Fruit fly (Drosophila melanogaster) ovary, adult (tissue): Measurements from ENCODE around the gene CG6761.

Experiments used
- CG17801 ChIP-seq: fragments of 200-800 bp; optimal IDR thresholded peaks from 2 replicates; lab custom pipeline; 2019; ENCODE audit warnings: missing biosample characterization, mild to moderate bottlenecking, missing genetic modification characterization, moderate library complexity; ENCODE audit not compliant: partially characterized antibody

The CG6761 gene

dm6 chr3L:9703495-9703894 lies at the start of gene CG6761:
Gene CG6761 (minus strand): TSS chr3L:9703595.
- no peak for TF ChIP-seq CG17801 (GFP tag; lab: Kevin White, UChicago)

DNA sequence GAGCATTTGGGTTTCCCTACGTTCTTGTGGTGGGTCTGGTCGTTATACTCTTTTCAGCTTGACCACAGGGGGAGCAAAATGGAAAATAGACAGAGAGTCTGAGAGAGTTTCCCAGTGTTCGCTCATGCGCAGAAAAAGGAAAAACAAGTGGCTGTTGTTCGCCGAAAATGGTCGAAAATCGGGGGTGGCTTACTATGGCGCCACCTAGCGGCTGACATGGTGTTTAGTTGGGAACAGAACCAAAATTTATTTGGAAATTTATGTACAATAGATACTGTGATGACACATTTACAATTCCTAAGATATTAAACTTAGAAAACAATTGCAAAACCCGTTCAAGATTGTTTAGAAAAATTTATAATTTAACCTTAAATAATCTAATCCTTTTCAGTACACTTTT lies 48.2 kb upstream of the CG6761 start:
- TF ChIP-seq CG17801 (GFP tag; lab: Kevin White, UChicago) = no peak

- TF ChIP-seq CG17801 (GFP tag; lab: Kevin White, UChicago) = no peak
Measured at dm6 chr3L:9745393-9745792, 42.0 kb upstream of the CG6761 start.

DNA sequence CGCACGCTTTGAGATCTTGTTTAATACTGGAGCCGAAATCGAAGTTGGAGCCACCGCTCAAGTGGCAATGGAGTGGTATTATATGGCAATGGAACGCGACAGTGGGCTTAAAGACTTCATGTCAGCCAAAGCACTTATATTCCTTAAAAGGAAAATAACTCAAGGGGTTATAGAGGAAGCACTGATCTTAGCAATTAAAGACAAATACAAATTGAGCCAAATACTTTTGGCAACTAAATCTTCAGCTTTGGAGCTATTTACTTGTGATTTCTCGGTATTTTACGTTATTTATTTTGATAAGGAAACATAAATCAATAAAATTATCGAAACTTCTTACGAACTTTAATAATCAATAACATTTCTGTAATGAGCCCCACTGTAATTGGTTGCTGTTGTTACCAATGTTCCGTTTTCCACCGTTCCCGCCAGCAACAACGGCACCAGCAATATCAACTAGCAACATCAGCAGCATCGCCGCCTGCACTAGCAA lies 40.7 kb upstream of the CG6761 start:
- peak; percentile 89 for TF ChIP-seq CG17801 (GFP tag; lab: Kevin White, UChicago)

DNA sequence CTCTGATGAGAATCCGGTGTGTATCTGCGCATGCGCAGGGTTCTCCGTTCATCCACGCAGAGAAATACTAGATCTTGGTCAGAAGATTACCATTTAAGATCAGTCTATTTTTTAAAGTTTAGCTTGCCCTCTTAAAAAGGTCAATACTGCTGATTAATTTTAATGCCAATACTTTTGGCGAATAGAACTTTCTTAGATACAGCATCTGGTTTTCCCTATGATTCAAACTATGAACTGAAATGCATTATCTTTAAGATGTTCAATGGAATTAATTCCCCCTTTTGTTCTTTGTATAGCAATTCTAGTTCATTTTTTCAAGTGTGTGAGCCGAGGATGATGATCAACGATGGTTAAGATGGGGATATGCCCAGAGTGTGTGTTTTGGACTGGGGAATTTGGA lies 38.9 kb upstream of the CG6761 start:
- no peak for TF ChIP-seq CG17801 (GFP tag; lab: Kevin White, UChicago)

dm6 chr3L:9739629-9740028 lies 36.2 kb upstream of the CG6761 start:
- no peak for TF ChIP-seq CG17801 (GFP tag; lab: Kevin White, UChicago)

DNA sequence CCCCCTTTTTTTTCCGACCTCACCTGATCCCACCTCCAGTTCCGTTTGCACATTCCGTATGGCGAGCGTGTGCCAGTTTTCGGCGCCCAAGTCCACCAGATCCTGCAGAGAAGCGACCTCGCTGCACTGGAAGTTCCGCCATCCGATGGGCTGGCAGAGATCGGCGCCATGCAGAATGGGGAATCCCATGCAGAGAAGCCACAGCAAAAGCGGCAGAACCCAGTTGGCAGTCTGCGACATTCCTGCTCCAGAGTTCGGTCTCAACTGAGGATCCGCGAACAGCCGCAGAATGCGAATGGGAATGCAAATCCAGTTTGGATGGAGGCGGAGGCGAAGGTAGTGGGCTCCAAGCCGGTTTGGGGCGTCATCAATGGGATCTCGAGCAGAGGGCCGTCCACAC lies 30.2 kb upstream of the CG6761 start, which contains the start of gene CG6749:
TSS of gene CG6749 (minus strand) at position 245 of the 400 bp plus-strand sequence.
- TF ChIP-seq CG17801 (GFP tag; lab: Kevin White, UChicago) = no peak

DNA sequence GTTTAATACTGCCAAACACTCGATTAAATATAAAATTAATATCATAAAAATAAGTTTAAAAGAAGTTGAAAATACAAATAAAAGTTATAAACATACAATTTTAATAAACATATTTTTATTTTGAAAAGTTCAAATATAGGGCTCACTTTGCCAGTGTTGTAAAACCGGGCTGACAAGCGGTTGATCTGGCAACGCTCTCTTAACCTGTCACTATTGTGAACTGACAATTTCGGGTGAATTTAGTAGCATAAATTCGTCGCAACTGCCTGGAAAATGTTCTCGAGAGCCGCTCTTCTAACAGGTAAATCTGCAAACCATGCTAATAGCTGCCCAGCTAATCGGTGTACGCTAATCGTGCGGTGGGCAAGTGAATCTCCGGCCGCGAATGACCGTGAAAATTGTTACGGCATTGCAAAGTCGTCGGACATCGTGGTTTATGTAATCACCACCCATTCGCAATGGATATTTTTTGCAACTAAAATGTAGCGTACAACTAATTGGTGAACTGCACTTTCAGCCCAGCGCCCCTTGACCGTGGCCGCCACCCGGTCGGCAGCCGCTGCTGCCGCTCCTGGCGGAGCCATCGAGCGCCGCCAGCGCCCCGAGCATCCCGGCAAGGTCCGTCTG lies 26.5 kb upstream of the CG6761 start, which contains the start of gene ATPsynB:
TSS of gene ATPsynB (plus strand) at position 205 of the 627 bp plus-strand sequence.
- TF ChIP-seq CG17801 (GFP tag; lab: Kevin White, UChicago) = no peak

- TF ChIP-seq CG17801 (GFP tag; lab: Kevin White, UChicago) = peak; percentile 28
Measured at dm6 chr3L:9726707-9727106, 23.3 kb upstream of the CG6761 start, which contains the start of gene Naa60. Gene Naa60 (plus strand): TSS chr3L:9726895.

dm6 chr3L:9723108-9723507 lies 19.7 kb upstream of the CG6761 start, which contains the start of the genes nbs and defl:
Gene nbs (minus strand): TSS chr3L:9723194.
Gene defl (plus strand): TSS chr3L:9723423.
- TF ChIP-seq CG17801 (GFP tag; lab: Kevin White, UChicago) = peak; percentile 63

DNA sequence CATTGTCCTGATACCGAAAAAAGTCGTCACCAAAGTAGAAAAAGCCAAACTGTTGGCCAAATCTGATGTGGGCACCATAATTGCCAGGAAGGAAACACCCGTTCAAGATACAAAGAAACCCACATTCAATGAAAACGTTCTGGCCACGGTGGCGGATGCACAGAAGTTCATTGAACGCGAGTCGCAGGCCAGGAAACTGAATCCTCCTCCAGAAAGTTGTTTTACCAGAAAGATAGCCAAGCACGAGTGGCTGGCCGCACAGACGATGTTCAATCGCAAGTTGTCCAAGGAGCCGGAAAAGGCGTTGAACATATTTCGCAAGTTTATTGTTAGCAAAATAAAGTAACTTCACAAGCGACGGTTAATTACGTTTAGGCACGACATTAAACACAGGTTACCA lies 16.7 kb upstream of the CG6761 start:
- TF ChIP-seq CG17801 (GFP tag; lab: Kevin White, UChicago) = no peak

DNA sequence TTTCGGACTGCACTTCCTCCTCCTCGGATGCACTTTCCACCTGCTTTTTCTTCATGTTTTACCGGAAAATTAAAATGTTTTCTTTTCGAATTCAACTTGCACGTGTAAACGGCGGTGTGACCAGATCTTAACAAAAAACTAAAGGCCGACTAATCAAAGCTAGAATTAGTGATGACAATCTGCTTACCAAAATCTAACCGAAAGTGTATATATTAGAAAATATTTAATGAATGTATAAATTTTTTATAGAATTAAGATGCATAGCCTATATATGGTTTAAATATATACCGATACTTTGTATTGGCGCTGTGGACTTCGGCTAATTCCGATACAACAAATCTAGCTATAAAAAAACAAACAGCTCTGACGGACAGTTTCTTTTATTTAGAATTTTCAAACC lies 15.5 kb upstream of the CG6761 start, which contains the start of the genes CG18178 and CG14174:
TSS of gene CG18178 (minus strand) at position 216 of the 400 bp plus-strand sequence.
TSS of gene CG14174 (plus strand) at position 400 of the 400 bp plus-strand sequence.
- peak; percentile 78 for TF ChIP-seq CG17801 (GFP tag; lab: Kevin White, UChicago)

DNA sequence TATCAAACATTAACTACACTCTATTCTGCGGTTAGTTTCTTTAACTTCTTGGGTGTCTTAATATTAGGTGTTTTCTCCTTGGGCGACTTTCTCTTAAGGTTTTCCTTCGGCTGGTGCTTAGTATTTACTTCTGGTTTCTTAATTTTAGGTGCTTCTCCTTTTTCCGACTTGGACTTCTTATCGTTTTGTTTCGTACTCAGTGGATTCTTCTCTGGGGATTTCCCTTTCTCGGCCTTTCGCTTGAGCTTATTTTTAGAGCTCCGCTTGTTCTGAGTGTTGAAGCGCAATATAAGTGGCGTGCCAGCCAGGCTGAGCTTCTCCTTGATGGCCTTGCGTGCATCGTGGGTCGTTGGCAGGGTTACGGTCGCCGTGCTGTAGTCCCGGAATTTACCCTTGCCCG lies 14.4 kb upstream of the CG6761 start:
- TF ChIP-seq CG17801 (GFP tag; lab: Kevin White, UChicago) = no peak

- no peak for TF ChIP-seq CG17801 (GFP tag; lab: Kevin White, UChicago)
Measured at dm6 chr3L:9717101-9717500, 13.7 kb upstream of the CG6761 start.

DNA sequence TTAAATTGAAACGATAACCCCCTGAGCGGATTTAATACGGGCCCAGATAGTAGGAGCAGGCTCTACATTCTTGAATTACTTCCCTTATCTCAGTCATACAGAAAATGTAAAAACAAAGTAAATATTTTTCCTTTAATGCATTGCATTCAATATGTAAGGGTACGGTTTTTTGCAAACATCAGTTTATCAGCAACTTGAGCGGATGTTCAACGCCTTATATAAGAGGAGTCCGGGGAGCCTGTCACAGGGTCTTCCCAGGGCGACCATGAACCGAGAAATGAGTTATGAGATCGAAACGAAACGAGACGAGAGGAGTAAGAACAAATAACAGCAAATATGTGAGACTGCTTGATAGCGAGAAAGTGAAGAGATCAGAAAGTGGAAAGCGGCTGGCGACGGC lies 13.2 kb upstream of the CG6761 start:
- no peak for TF ChIP-seq CG17801 (GFP tag; lab: Kevin White, UChicago)

DNA sequence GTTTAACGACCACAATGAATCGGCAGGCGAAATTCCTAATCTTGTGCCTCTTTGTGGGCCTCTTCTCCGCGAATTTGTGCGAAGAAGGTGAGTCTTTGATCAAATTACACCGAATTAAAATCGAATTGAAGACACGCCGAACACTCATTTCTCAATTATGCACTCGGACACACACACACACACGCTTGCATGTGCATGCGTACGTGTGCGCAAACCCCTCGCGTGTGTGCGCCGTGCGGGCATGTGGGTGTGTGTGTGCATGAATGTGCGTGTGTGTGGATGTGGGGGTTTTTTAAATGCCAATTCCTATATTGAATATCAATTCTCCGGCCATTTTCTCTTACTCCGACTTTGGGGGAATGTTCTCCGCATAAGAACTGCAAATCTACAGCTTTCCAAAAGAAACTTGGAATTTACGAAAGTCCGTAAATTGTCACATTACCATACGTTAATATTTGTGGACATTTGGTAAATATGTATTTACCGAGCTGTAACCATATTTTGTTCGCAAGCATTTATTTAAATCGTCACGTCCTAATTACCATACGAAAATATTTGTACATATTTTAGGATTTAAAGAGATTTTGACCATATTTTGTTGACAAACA lies 11.2 kb upstream of the CG6761 start:
- TF ChIP-seq CG17801 (GFP tag; lab: Kevin White, UChicago) = no peak
